Worm (Caenorhabditis elegans) whole organism, L3 larva: Measurements from ENCODE around the gene clec-225.

ENCODE experiments used
- ceh-28 ChIP-seq: fragments of 150-350 bp; optimal IDR thresholded peaks from 2 replicates; lab custom pipeline; 2014; ENCODE audit warnings: missing biosample characterization, missing genetic modification reagents, missing genetic modification characterization
- egl-27 ChIP-seq: sonication (generic microtip); optimal IDR thresholded peaks from 4 replicates; lab custom pipeline; 2017; ENCODE audit warnings: missing biosample characterization, missing genetic modification reagents, missing genetic modification characterization
- elt-3 ChIP-seq, 3 experiments: fragments of 150-350 bp in 1 of 3; sonication (generic microtip) in 2 of 3; optimal IDR thresholded peaks; 2 replicates in 2 of 3; 4 replicates in 1 of 3; lab custom pipeline; 2014 to 2017; ENCODE audit warnings: missing biosample characterization in 3 of 3, missing genetic modification characterization in 3 of 3
- hmg-11 ChIP-seq: sonication (generic microtip); optimal IDR thresholded peaks from 2 replicates; lab custom pipeline; 2016; ENCODE audit warnings: missing genetic modification characterization, missing compliant biosample characterization
- mdl-1 ChIP-seq: fragments of 150-350 bp; optimal IDR thresholded peaks from 2 replicates; lab custom pipeline; 2014; ENCODE audit warnings: missing biosample characterization, missing genetic modification characterization
- nhr-11 ChIP-seq: fragments of 150-350 bp; optimal IDR thresholded peaks from 2 replicates; lab custom pipeline; 2014; ENCODE audit warnings: missing biosample characterization, missing genetic modification characterization
- nhr-67 ChIP-seq: fragments of 150-350 bp; optimal IDR thresholded peaks from 2 replicates; lab custom pipeline; 2014; ENCODE audit warnings: missing biosample characterization, missing genetic modification characterization
- tbx-2 ChIP-seq: sonication (generic microtip); optimal IDR thresholded peaks from 2 replicates; lab custom pipeline; 2016; ENCODE audit warnings: mild to moderate bottlenecking, missing genetic modification characterization, missing compliant biosample characterization
- unc-62 ChIP-seq: fragments of 150-350 bp; sonication (generic microtip); optimal IDR thresholded peaks from 4 replicates; lab custom pipeline; 2014; ENCODE audit warnings: missing biosample characterization, missing genetic modification reagents, missing genetic modification characterization
- zag-1 ChIP-seq: fragments of 150-350 bp; optimal IDR thresholded peaks from 2 replicates; lab custom pipeline; 2014; ENCODE audit warnings: missing biosample characterization, missing genetic modification characterization

DNA sequence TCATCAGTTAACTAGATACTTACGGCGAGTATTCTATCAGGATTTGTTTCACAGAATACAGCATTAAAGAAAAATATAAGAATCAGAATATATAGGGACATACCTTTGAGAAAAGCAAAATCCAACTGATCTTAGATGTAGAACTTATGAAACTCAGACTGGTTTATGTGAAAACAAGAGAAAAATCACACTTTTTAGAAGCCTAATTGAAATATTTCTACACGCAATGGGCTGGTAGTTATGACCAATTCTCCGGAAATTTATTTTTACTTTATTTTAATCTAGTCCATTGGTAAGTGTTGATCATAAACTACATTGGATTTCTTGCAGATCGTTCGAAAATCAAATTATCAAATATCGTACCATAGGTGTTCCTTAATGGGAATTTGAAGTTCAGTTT lies 49.5 kb upstream of the clec-225 start, which contains the start of gene T09E8.4:
- TF ChIP-seq egl-27 (tag; lab: Kevin White, UChicago) (no peak), unc-62 (GFP tag; lab: Kevin White, UChicago) (no peak), tbx-2 (no peak), hmg-11 (tag; lab: Kevin White, UChicago) (no peak), nhr-11 (tag; lab: Kevin White, UChicago) (no peak), nhr-67 (tag; lab: Kevin White, UChicago) (no peak), mdl-1 (tag; lab: Kevin White, UChicago) (no peak), elt-3 (tag; optimal IDR thresholded peaks at IDR 0.05; lab: Kevin White, UChicago) (no peak), ceh-28 (tag; lab: Kevin White, UChicago) (no peak), zag-1 (tag; lab: Kevin White, UChicago) (no peak)
